Worm (Caenorhabditis elegans): Measurements from ENCODE around the gene pipp-4P.

The pipp-4P gene

DNA sequence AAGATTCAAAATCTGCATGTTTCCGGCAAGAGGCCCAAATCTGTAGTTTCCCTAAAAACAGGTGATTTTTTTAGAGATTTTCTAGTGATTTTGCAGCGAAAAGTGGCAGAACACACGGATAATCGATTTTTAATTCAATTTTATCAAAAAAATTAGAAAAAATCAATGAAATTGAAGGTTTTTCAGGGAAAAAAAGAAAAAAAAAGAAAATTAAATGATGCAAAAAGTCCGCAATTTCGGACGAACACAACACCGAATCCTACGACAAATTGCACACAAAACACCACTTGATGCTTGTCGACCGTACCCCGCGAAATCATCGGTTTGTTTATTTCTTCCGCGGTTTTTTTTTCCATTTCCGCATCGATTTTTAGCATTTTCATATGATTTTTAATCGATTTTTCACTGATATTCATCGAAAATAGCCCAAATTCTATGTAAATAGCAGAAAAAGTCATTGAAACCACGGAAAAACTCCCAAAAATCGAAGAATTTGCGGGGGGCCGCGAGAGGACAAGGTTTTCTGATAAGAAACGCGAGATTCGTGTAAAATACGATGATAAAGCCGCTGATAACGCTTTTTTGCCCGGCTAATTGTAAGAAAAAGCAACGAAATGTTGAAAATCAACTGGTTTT is 4.0 kb upstream of the pipp-4P start, which contains the start of gene tufm-1 (continued):
- no peak for TF ChIP-seq ztf-4 (tag; optimal IDR thresholded peaks at IDR 0.05)
- TF ChIP-seq mbf-1 (tag; optimal IDR thresholded peaks at IDR 0.05), result no peak
- TF ChIP-seq egl-27 (tag; optimal IDR thresholded peaks at IDR 0.05), result no peak
- no peak for TF ChIP-seq mab-5 (tag; optimal IDR thresholded peaks at IDR 0.05)
- TF ChIP-seq ztf-11 (tag; optimal IDR thresholded peaks at IDR 0.05), result no peak
- TF ChIP-seq unc-55 (GFP tag; optimal IDR thresholded peaks at IDR 0.05), result peak; percentile 80

DNA sequence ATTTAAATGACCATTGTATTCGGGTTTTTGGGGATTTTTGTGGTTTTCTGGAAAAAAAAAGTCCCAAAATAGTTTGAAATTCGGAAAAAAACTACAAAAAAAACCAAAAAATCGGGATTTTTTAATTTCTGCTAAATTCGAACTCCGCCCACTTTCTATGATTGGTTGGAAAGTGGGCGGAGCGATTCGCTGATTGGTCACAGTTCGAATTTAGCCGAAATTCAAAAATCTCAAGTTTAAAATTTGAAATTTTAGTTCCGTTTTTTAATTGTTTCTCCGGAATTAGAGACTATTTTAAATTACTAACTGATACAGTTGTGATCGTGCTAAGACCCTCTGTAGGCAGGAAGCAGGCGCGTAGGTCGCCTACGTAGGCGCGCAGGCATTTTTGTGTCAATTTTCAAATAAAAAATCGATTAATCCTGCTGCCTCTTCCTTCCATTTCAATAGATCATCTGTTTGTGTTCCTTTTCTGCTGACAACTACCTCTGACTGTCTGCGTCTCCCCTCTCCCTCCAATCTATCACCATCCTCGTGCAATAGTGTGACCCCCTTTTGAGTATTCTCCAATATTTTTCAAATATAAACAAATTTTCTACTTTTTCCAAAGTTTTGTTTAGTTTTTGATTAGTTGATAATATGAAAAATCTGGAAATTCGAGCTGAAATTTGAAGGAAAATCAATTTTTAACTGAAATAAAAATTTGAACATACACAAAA is 2.7 kb upstream of the pipp-4P start:
- no peak for TF ChIP-seq gmeb-1 (tag; optimal IDR thresholded peaks at IDR 0.05)
- no peak for TF ChIP-seq sem-4 (tag; optimal IDR thresholded peaks at IDR 0.05)
- TF ChIP-seq dmd-4 (tag; optimal IDR thresholded peaks at IDR 0.05), result no peak
- no peak for TF ChIP-seq nhr-129 (tag; optimal IDR thresholded peaks at IDR 0.05)
- peak in 1 of 2 experiments; percentile 13 for TF ChIP-seq lsy-2 (tag; optimal IDR thresholded peaks at IDR 0.05)
- no peak for TF ChIP-seq ztf-4 (tag; optimal IDR thresholded peaks at IDR 0.05)

DNA sequence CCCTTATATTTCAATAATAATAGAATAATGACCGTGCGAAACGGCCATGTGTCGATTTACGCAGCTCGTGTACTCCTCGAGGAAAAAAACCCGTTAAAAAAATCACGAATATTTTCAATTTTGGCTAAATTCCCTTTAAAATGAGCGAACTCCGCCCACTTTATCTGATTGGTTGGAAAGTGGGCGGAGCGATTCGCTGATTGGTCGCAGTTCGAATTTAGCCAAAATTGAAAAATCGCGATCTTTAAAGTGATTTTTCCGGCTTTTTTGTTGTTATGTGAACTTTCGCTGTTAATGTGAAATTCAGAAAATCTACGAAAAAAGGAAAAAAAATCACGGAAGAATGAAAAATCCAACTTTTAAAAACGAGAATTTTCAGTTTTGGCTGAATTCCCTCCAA is 1.2 kb upstream of the pipp-4P start:
- TF ChIP-seq dmd-4 (tag; optimal IDR thresholded peaks at IDR 0.05) (no peak), C34F6.9 (tag; optimal IDR thresholded peaks at IDR 0.05) (no peak), blmp-1 (tag; optimal IDR thresholded peaks at IDR 0.05; ENCODE audit: insufficient read depth) (no peak), ama-1 (optimal IDR thresholded peaks at IDR 0.05) (no peak), mdl-1 (tag; optimal IDR thresholded peaks at IDR 0.05) (no peak), mab-5 (tag; optimal IDR thresholded peaks at IDR 0.05) (no peak), sem-4 (tag; optimal IDR thresholded peaks at IDR 0.05) (no peak), nhr-11 (tag; optimal IDR thresholded peaks at IDR 0.05) (no peak), unc-55 (GFP tag; optimal IDR thresholded peaks at IDR 0.05) (no peak), nhr-129 (tag; optimal IDR thresholded peaks at IDR 0.05) (no peak), peb-1 (tag; optimal IDR thresholded peaks at IDR 0.05) (no peak), lsy-2 (tag; optimal IDR thresholded peaks at IDR 0.05) (no peak)

DNA sequence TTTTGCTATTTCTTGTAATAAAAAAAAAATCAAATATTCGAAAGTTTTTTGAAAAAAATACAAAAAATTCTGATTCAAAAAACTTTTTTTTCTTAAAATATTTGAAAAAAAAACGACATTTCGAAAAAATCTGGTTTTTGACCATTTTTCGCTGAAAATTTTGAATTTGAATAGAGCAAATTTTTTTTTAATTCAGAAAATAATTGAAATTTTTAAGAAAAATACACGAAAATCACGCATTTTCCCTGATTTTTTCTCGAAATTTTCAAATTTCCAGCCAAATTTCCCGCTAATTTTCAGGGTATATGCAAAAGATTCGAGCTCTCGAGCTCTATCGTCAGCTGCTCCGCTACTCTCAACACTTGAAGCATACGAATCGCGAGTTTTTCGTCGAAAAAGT is 7.7 kb downstream of the pipp-4P start, which contains the start of gene Y71H2AM.1:
Gene Y71H2AM.1 (plus strand): TSS at position 301 of the 400 bp plus-strand sequence.
- no peak for TF ChIP-seq elt-3 (tag; optimal IDR thresholded peaks at IDR 0.05)
- no peak for TF ChIP-seq sem-4 (tag; optimal IDR thresholded peaks at IDR 0.05)
- TF ChIP-seq ceh-82 (tag; optimal IDR thresholded peaks at IDR 0.05), result no peak
- no peak for TF ChIP-seq unc-55 (GFP tag; optimal IDR thresholded peaks at IDR 0.05)
- TF ChIP-seq C34F6.9 (tag; optimal IDR thresholded peaks at IDR 0.05), result no peak
- no peak for TF ChIP-seq nhr-12 (tag; optimal IDR thresholded peaks at IDR 0.05)
- no peak for TF ChIP-seq sma-3 (GFP tag; optimal IDR thresholded peaks at IDR 0.05)
- TF ChIP-seq crh-2 (tag; optimal IDR thresholded peaks at IDR 0.05), result no peak
- TF ChIP-seq sma-9 (GFP tag; optimal IDR thresholded peaks at IDR 0.05), result no peak
- TF ChIP-seq sma-9 (tag; optimal IDR thresholded peaks at IDR 0.05), result no peak

DNA sequence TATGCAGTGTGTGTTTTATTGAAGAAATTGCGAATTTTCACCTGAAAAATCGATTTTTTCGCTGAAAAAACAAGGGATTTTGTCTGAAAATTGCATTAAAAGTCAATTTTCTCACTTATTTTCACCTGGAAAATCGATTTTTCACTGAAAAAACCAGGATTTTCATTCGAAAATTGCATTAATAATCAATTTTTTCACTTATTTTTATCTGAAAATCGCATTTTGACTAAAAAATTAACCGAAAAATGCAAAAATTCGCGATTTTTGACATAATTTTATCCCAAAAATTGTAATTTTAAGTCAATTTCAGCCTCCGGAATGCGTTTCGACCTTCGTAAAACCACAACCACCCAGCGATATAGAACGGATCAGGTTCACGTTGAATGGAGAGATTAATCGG is 13.4 kb downstream of the pipp-4P start, which contains the start of gene Y71H2AM.29:
Gene Y71H2AM.29 (plus strand): TSS at position 301 of the 400 bp plus-strand sequence.
- TF ChIP-seq elt-1 (tag; optimal IDR thresholded peaks at IDR 0.05) (no peak), lsy-2 (tag; optimal IDR thresholded peaks at IDR 0.05) (no peak), R02D3.7 (tag; optimal IDR thresholded peaks at IDR 0.05) (no peak), gmeb-1 (tag; optimal IDR thresholded peaks at IDR 0.05) (no peak), aly-2 (tag; optimal IDR thresholded peaks at IDR 0.05) (no peak), nhr-6 (tag; optimal IDR thresholded peaks at IDR 0.05) (no peak), ceh-82 (tag; optimal IDR thresholded peaks at IDR 0.05) (no peak), nhr-25 (tag; optimal IDR thresholded peaks at IDR 0.05) (no peak), lin-11 (tag; optimal IDR thresholded peaks at IDR 0.05) (no peak), mdl-1 (tag; optimal IDR thresholded peaks at IDR 0.05) (no peak), unc-62 (GFP tag; optimal IDR thresholded peaks at IDR 0.05) (no peak), nhr-11 (tag; optimal IDR thresholded peaks at IDR 0.05) (no peak), egl-27 (tag; optimal IDR thresholded peaks at IDR 0.05) (no peak), alr-1 (tag; optimal IDR thresholded peaks at IDR 0.05) (no peak), sma-3 (GFP tag; optimal IDR thresholded peaks at IDR 0.05) (no peak), sem-4 (tag; optimal IDR thresholded peaks at IDR 0.05) (no peak), Y55F3AM.14 (GFP tag; optimal IDR thresholded peaks at IDR 0.05) (no peak), dmd-4 (tag; optimal IDR thresholded peaks at IDR 0.05) (no peak), nhr-237 (tag; optimal IDR thresholded peaks at IDR 0.05) (no peak)

Measured in whole organism, L2 larva.